Worm (Caenorhabditis elegans): ENCODE data around the gene maoc-1.

Gene maoc-1

DNA sequence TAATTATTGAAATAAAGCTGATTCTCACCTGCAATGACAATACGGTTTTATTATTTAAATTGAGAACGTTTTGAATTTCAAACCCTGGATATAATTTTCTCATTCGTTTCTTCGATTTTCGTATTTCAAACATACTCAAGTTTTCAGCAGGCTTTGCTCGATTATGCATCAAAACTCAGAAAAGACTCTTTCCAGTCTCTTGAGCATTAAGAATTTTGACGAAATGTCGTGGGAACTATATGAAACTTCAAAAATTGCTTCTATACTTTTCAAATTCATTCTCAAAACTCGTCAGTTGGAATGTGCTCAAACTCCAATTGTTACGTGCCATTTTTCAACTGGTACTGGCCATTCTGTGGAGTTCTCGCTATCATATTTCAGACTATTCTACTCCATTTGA is 9.3 kb downstream of the maoc-1 start, which contains the start of gene srd-59:
srd-59 (plus strand) TSS at position 301 of the 400 bp plus-strand sequence.
- TF ChIP-seq lin-13 (GFP tag; optimal IDR thresholded peaks at IDR 0.05) (no peak), ztf-11 (tag; optimal IDR thresholded peaks at IDR 0.05) (no peak), zfp-3 (GFP tag; conservative IDR thresholded peaks at IDR 0.05) (no peak), nhr-237 (tag; optimal IDR thresholded peaks at IDR 0.05) (no peak), T20F7.1 (GFP tag; optimal IDR thresholded peaks at IDR 0.05) (no peak), lir-3 (tag; optimal IDR thresholded peaks at IDR 0.05) (no peak), unc-62 (GFP tag; optimal IDR thresholded peaks at IDR 0.05 in 1 of 2) (no peak), unc-62 (tag; optimal IDR thresholded peaks at IDR 0.05) (no peak), zip-2 (tag; optimal IDR thresholded peaks at IDR 0.05) (no peak), pqm-1 (tag; optimal IDR thresholded peaks at IDR 0.05) (no peak), unc-39 (tag; optimal IDR thresholded peaks at IDR 0.05) (no peak), hlh-11 (tag; optimal IDR thresholded peaks at IDR 0.05) (no peak), F37D6.2 (tag; optimal IDR thresholded peaks at IDR 0.05) (no peak), madf-9 (GFP tag; conservative IDR thresholded peaks at IDR 0.05) (no peak), ztf-7 (tag; optimal IDR thresholded peaks at IDR 0.05) (no peak), ceh-20 (GFP tag; IDR thresholded peaks at IDR 0.05) (no peak), D1046.2 (GFP tag; IDR thresholded peaks at IDR 0.05) (no peak), cey-2 (tag; optimal IDR thresholded peaks at IDR 0.05; ENCODE audit: borderline replicate concordance, insufficient read depth) (no peak), Y5F2A.4 (GFP tag; optimal IDR thresholded peaks at IDR 0.05) (no peak), dpl-1 (GFP tag; optimal IDR thresholded peaks at IDR 0.05) (no peak)

DNA sequence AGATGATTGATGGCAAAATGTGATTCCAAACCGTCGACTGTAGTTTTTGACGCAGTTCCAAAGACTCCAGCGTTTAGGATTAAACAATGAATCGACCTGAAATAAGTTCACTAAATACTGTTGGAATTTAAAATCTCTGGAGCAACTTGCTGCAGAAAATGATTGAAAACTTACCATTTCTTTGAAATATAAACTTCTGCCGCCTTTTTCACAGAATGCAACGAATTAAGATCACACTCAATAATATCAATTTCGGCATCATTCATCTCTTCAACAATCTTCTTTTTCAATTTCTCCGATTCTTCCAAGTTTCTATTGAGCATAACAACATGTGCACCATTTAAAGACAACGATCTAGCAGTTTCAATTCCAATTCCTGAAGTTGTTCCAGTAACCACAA is 11.6 kb downstream of the maoc-1 start:
- no peak for TF ChIP-seq ctbp-1 (GFP tag; IDR thresholded peaks at IDR 0.05)
- no peak for TF ChIP-seq dmd-9 (GFP tag; IDR thresholded peaks at IDR 0.05)
- no peak for TF ChIP-seq pha-4 (GFP tag; IDR thresholded peaks at IDR 0.05)
- TF ChIP-seq pha-4 (tag; optimal IDR thresholded peaks at IDR 0.05): no peak
- TF ChIP-seq daf-16 (GFP tag; optimal IDR thresholded peaks at IDR 0.05): no peak
- TF ChIP-seq daf-16 (tag; optimal IDR thresholded peaks at IDR 0.05): no peak
- TF ChIP-seq unc-62 (GFP tag; optimal IDR thresholded peaks at IDR 0.05 in 1 of 2): peak in 1 of 2 experiments; percentile 90
- TF ChIP-seq unc-62 (tag; optimal IDR thresholded peaks at IDR 0.05): no peak
- no peak for TF ChIP-seq egl-43 (GFP tag; IDR thresholded peaks at IDR 0.05)

- TF ChIP-seq nhr-111 (GFP tag; optimal IDR thresholded peaks at IDR 0.05): no peak
- TF ChIP-seq F10B5.3 (tag; optimal IDR thresholded peaks at IDR 0.05): no peak
- no peak for TF ChIP-seq madf-5 (GFP tag; IDR thresholded peaks at IDR 0.05)
- TF ChIP-seq unc-62 (GFP tag; optimal IDR thresholded peaks at IDR 0.05 in 1 of 2): no peak
- no peak for TF ChIP-seq unc-62 (tag; optimal IDR thresholded peaks at IDR 0.05)
- no peak for TF ChIP-seq cey-2 (tag; optimal IDR thresholded peaks at IDR 0.05; ENCODE audit: borderline replicate concordance, insufficient read depth)
- TF ChIP-seq nhr-28 (tag; optimal IDR thresholded peaks at IDR 0.05): peak; percentile 34
- TF ChIP-seq lin-13 (GFP tag; optimal IDR thresholded peaks at IDR 0.05): no peak
- peak; percentile 58 for TF ChIP-seq dve-1 (tag; optimal IDR thresholded peaks at IDR 0.05; ENCODE audit: insufficient read depth)
- TF ChIP-seq dmd-6 (GFP tag; IDR thresholded peaks at IDR 0.05): peak; percentile 36; the same call in 1 of the 2 replicates
- no peak for TF ChIP-seq arid-1 (GFP tag; conservative IDR thresholded peaks at IDR 0.05)
- TF ChIP-seq pqm-1 (tag; optimal IDR thresholded peaks at IDR 0.05): peak; percentile 47
- no peak for TF ChIP-seq rbr-2 (tag; optimal IDR thresholded peaks at IDR 0.05)
- TF ChIP-seq daf-16 (GFP tag; optimal IDR thresholded peaks at IDR 0.05): no peak
- peak; percentile 70 for TF ChIP-seq daf-16 (tag; optimal IDR thresholded peaks at IDR 0.05)
- no peak for TF ChIP-seq dpl-1 (GFP tag; optimal IDR thresholded peaks at IDR 0.05)
- TF ChIP-seq hlh-11 (tag; optimal IDR thresholded peaks at IDR 0.05): peak; percentile 20
These were observed 12.1 kb downstream of the maoc-1 start, which contains the start of gene dhs-7 for ce11 chrII:7208184-7208583. Gene dhs-7, minus strand, starts transcription at chrII:7208460.

DNA sequence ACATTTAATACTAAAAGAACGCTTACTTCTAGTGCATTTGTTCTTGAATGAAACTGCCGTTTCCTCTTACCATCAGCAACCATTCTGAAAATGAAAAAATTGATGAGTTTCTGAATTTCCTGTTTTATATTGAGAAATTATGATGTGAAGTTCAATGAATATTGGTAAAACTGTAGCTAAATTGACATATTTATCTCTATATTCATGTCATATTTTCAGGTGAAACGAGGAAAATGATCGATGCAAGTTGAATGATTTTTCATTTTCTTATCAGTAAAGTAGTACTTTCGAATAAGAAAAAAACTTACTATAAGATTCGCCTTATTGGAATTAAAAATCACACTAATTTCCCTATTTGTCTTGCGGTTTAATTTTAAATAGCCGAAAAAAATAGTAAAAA is 14.1 kb downstream of the maoc-1 start, which contains the start of gene E04F6.15:
E04F6.15 (minus strand) TSS at position 101 of the 400 bp plus-strand sequence.
- TF ChIP-seq T20F7.1 (GFP tag; optimal IDR thresholded peaks at IDR 0.05) (peak; percentile 10), zfp-3 (GFP tag; conservative IDR thresholded peaks at IDR 0.05) (no peak), fkh-10 (GFP tag; optimal IDR thresholded peaks at IDR 0.05) (no peak), lin-15B (tag; optimal IDR thresholded peaks at IDR 0.05) (no peak), snpc-1.2 (GFP tag; IDR thresholded peaks at IDR 0.05) (no peak), nhr-111 (GFP tag; optimal IDR thresholded peaks at IDR 0.05) (no peak), ceh-20 (GFP tag; IDR thresholded peaks at IDR 0.05) (no peak), daf-19 (GFP tag; conservative IDR thresholded peaks at IDR 0.05) (no peak), unc-130 (GFP tag; optimal IDR thresholded peaks at IDR 0.05) (no peak), lin-39 (tag; optimal IDR thresholded peaks at IDR 0.05) (no peak), ceh-32 (tag; optimal IDR thresholded peaks at IDR 0.05; ENCODE audit: poor library complexity) (no peak), Y75B8A.6 (GFP tag; IDR thresholded peaks at IDR 0.05) (no peak), nhr-6 (tag; optimal IDR thresholded peaks at IDR 0.05) (no peak), dmd-6 (GFP tag; IDR thresholded peaks at IDR 0.05) (peak; percentile 47; the same call in 1 of the 2 replicates), daf-12 (tag; optimal IDR thresholded peaks at IDR 0.05) (no peak), ama-1 (optimal IDR thresholded peaks at IDR 0.05) (no peak), dve-1 (tag; optimal IDR thresholded peaks at IDR 0.05; ENCODE audit: insufficient read depth) (peak; percentile 31)

All from whole organism, L4 larva.